Fruit fly (Drosophila melanogaster): ENCODE measurements around the gene Rcc1.
A peak's percentile ranks its signal among the peaks of the same experiment; 100 is the strongest.

The Rcc1 gene

dm6 chr3L:5932363-5932914, at the start of gene Rcc1:
Rcc1 (minus strand) TSS chr3L:5932773.
- peak; percentile 4 for TF ChIP-seq CG17801 (GFP tag; optimal IDR thresholded peaks at IDR 0.05; ENCODE audit: partially characterized antibody)

- TF ChIP-seq CG17801 (GFP tag; optimal IDR thresholded peaks at IDR 0.05; ENCODE audit: partially characterized antibody) = no peak
Observed at dm6 chr3L:5980552-5981351, 48.2 kb upstream of the Rcc1 start.

DNA sequence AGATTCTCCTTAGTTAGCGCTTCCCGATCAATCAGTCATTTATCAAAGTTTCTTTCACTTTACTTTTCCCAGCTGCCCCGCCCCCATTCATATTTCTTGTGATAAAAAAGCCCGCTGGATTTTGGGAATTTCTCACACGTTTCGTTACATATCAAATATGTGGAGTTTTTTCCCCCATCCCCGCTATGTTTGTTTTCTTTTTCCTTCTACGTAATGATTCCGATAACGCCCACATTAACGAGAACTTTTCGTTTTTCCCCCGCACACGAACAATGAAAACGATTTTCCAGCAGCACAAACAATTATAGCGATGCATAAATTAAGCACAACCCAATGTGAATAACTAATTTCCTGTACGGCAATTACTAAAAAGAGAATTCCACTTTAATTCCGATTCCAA, 47.5 kb upstream of the Rcc1 start:
- TF ChIP-seq CG17801 (GFP tag; optimal IDR thresholded peaks at IDR 0.05; ENCODE audit: partially characterized antibody) = no peak

DNA sequence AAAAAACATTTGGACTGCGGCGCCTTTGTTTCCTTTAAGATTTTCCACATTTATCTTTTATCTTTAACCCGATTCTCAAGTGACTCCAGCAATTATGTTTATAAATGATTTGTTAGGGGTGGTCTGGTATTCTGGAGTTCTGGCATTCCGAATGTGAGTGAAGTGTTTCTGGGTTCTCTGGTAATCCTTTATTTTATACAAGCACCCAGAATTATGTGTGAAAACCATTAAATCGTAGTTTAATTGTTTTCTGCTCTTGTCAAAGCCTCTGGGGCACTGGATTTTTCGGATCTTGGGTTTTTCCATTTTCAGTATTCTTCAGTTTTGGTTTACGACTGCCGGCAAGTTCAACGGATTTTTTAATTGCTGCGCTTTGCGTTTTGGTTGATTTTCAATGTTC, 46.9 kb upstream of the Rcc1 start:
- no peak for TF ChIP-seq CG17801 (GFP tag; optimal IDR thresholded peaks at IDR 0.05; ENCODE audit: partially characterized antibody)

dm6 chr3L:5976121-5976906, 43.7 kb upstream of the Rcc1 start:
- TF ChIP-seq CG17801 (GFP tag; optimal IDR thresholded peaks at IDR 0.05; ENCODE audit: partially characterized antibody) = no peak

- TF ChIP-seq CG17801 (GFP tag; optimal IDR thresholded peaks at IDR 0.05; ENCODE audit: partially characterized antibody) = no peak
Observed at dm6 chr3L:5975785-5976120, 43.2 kb upstream of the Rcc1 start, which contains the start of gene CG10479. CG10479 (minus strand) TSS chr3L:5976007.

DNA sequence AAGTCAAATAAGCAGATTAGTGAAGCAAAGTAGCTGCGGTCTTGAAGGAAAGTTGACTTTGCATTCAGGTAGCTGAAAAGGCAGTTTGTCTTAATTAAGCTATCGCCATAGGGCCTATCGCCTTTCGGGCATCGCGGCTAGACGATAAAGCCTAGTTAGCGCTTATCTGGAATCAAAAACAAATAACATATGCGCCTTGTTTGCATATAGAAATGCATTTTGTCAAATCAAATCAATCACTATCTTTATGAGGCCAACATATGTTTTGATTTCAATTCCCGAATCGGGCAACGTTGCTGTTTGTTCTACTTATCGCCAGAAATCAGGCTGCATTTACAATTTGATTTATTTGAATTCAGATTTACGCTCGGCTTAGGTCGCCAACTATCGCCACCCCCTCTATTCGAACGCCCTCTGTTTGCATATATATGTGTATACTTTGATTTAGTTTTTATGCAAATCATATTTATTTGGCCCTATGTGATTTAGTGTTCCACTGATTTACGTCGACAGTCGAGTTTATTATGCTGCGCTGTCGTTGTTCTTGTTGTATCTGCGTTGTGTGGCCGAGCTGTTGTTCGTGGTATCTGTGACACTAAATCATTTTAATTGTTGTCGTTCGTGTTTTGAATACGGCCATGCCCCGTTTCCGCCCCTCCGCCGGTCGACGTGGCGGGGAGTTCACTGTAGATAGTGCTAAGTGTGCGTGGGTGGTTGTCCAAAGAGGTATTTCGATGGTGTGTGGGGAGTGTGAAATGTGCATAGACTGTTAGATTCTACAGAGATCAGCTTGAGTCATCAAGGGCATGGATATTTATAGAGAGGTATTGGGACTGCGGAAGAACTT, 42.2 kb upstream of the Rcc1 start:
- no peak for TF ChIP-seq CG17801 (GFP tag; optimal IDR thresholded peaks at IDR 0.05; ENCODE audit: partially characterized antibody)

- TF ChIP-seq CG17801 (GFP tag; optimal IDR thresholded peaks at IDR 0.05; ENCODE audit: partially characterized antibody) = no peak
Observed at dm6 chr3L:5971440-5971839, 38.9 kb upstream of the Rcc1 start.

- no peak for TF ChIP-seq CG17801 (GFP tag; optimal IDR thresholded peaks at IDR 0.05; ENCODE audit: partially characterized antibody)
Observed at dm6 chr3L:5970169-5970568, 37.6 kb upstream of the Rcc1 start.

DNA sequence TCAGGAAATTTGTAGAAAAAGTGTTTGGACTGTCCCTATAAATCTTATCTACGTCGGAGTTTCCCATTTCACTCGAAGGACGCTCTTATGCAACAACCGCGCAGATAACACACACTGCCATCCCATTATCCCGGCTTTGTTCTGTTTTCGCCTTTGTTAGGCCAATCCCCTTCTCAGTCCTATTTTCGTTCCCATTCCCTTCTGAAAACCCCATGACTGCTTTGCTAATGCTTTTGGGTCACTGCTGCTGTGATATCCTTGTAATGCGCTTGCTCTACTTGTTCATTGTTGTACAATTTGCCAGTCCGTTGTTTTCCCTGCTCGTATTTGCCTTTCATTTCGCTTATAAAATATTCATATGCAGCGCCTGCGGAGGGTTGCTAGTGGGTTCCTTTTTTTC, 36.5 kb upstream of the Rcc1 start:
- no peak for TF ChIP-seq CG17801 (GFP tag; optimal IDR thresholded peaks at IDR 0.05; ENCODE audit: partially characterized antibody)

DNA sequence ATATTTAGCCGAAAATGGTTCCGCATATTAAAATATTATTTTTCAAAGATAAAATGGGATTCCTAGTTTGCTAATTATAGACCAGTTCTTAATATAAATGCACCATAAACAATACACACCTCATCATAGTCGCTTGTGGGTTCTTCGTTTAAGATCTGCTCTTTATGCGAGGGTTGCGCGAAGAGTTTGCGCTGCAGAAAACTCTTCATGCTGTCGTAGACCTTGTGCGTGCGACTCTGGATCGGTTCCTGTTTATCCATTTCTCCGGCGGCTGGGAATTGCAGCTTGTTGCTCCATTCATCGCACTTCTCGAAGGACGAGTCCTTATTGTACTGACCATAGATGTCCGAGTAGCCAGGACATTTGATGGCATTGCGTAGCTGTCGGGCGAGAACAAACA, 36.1 kb upstream of the Rcc1 start:
- no peak for TF ChIP-seq CG17801 (GFP tag; optimal IDR thresholded peaks at IDR 0.05; ENCODE audit: partially characterized antibody)

DNA sequence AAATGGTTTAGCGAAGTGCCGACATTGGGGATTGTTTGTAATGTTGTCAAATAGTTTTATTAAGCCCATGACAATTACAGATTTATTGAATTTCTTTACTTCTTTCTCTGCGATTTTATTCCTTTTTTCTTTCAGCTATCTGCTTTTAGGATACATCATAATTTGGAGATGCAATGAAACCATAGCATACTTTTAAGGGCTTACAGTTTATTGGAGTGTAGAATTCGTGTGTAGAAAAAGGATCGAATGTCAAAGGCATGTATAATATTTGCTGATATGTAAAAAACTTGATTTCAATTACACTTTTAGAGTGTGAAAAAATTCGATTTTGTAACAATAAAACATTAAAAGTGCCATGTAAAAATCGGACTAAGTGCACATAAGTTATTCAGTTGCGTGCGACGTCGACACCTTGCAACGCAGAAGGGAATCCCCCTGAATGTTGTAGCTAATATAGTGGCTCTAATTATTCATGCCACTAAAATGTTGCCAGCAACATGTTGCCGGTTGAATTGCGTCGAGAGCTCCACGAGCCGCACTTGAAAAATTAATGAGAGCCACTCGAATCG, 34.4 kb upstream of the Rcc1 start:
- no peak for TF ChIP-seq CG17801 (GFP tag; optimal IDR thresholded peaks at IDR 0.05; ENCODE audit: partially characterized antibody)

- no peak for TF ChIP-seq CG17801 (GFP tag; optimal IDR thresholded peaks at IDR 0.05; ENCODE audit: partially characterized antibody)
Observed at dm6 chr3L:5964399-5964798, 31.8 kb upstream of the Rcc1 start.

DNA sequence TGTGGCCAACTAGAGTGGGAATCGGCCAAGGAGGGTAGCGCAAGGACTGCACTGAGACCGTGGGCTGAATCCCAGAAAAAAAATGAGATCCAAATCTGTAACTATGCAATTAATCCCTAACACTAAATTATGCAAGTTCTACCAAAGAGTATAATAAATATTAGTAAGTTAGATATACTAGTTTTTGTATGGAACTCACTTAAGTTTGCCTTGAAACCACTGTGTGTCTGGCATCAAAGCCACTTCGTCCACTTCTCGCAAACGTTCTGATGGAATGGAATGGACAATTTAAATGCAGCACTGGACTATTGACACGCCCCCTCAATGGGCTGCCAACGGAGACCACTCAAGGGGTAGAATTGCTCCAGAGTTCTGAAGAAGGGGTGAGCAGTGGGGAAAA, 25.5 kb upstream of the Rcc1 start:
- TF ChIP-seq CG17801 (GFP tag; optimal IDR thresholded peaks at IDR 0.05; ENCODE audit: partially characterized antibody) = no peak

DNA sequence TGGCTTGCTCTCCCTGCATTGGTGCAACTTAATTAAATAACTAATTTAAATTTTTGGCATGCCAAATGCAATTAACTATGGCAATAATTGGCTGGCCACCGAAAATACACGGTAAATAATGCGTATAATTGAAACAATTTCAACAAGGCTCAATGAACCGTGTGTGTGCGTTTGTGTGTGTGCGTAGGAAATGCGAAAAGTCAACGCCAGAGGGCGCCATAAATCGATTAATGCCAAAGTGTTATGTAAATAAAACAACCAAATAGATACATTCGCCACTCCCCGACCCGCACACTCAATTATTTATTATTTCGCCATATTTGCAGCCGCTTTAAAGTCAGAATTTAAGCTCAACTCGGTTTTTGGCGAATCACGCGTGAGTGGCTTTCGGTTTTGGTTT, 24.6 kb upstream of the Rcc1 start:
- no peak for TF ChIP-seq CG17801 (GFP tag; optimal IDR thresholded peaks at IDR 0.05; ENCODE audit: partially characterized antibody)
